Worm (Caenorhabditis elegans): Measurements from ENCODE around the gene npr-9.

The npr-9 gene

ce11 chrX:11307056-11307455, 22.5 kb upstream of the npr-9 start, which contains the start of gene vhl-1:
TSS of gene vhl-1 (plus strand) at chrX:11307356.
- no peak for TF ChIP-seq cog-1 (tag; optimal IDR thresholded peaks at IDR 0.05)
- no peak for TF ChIP-seq ztf-23 (GFP tag; IDR thresholded peaks at IDR 0.05)
- TF ChIP-seq ref-1 (GFP tag; conservative IDR thresholded peaks at IDR 0.05), result no peak
- TF ChIP-seq ztf-29 (GFP tag; IDR thresholded peaks at IDR 0.05), result no peak
- no peak for TF ChIP-seq T22C8.4 (GFP tag; IDR thresholded peaks at IDR 0.05)
- TF ChIP-seq flt-1 (GFP tag; IDR thresholded peaks at IDR 0.05), result no peak
- no peak for TF ChIP-seq klf-2 (GFP tag; conservative IDR thresholded peaks at IDR 0.05)
- no peak for TF ChIP-seq med-1 (GFP tag; optimal IDR thresholded peaks at IDR 0.05; ENCODE audit: insufficient read depth)
- TF ChIP-seq tab-1 (GFP tag; IDR thresholded peaks at IDR 0.05), result no peak

DNA sequence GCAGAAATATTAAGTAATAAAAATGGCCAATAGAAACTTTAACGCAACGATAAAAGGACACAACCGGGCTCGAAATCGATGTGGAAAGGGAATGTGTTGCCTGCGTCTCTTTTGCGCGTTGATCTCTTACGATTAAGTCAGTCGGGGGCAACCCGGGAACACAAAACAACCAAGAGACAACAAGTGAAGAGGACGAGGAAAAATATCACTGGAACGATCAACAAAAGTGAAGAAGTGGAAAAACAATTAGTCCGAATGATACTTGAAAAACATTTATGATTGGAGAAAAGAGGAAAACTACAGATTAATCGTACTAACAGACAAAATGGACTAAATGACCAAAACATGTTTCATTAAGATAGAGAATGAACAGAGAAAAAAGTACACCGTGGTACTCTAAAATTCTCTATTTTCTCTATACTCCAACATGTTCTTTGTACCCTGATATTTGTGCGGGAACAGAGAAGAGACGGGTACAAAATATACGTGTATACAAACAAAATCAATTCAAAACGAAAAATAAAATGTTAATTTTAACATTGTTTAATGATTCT, 19.2 kb upstream of the npr-9 start, which contains the start of gene F08G12.5:
TSS of gene F08G12.5 (minus strand) at position 1 of the 554 bp plus-strand sequence.
- no peak for TF ChIP-seq med-1 (GFP tag; optimal IDR thresholded peaks at IDR 0.05; ENCODE audit: insufficient read depth)
- TF ChIP-seq ztf-29 (GFP tag; IDR thresholded peaks at IDR 0.05), result no peak

DNA sequence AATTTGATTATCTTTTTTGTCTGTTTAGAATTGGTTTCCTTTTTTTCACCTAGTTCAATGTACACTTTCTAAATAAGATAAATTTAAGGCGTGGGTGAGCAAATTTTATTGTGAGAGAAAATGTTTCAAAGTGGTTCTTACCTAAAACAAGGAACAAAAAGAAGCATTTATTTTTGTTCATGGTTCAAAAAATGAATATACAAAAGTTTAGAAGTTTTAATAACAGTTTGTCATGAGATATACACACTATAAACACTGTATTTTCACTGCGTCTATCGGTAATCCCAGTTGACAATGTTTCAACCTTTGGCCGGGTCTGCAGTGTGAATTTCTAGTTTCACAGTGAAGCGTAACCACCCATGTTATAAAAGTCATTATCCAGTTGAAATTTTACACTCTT, 14.1 kb upstream of the npr-9 start, which contains the start of gene F08G12.11:
TSS of gene F08G12.11 (minus strand) at position 181 of the 400 bp plus-strand sequence.
- TF ChIP-seq ztf-23 (GFP tag; IDR thresholded peaks at IDR 0.05), result no peak
- no peak for TF ChIP-seq ref-1 (GFP tag; conservative IDR thresholded peaks at IDR 0.05)
- TF ChIP-seq med-1 (GFP tag; optimal IDR thresholded peaks at IDR 0.05; ENCODE audit: insufficient read depth), result no peak
- TF ChIP-seq klf-2 (GFP tag; conservative IDR thresholded peaks at IDR 0.05), result no peak
- TF ChIP-seq flt-1 (GFP tag; IDR thresholded peaks at IDR 0.05), result no peak
- no peak for TF ChIP-seq ztf-29 (GFP tag; IDR thresholded peaks at IDR 0.05)
- no peak for TF ChIP-seq T22C8.4 (GFP tag; IDR thresholded peaks at IDR 0.05)
- no peak for TF ChIP-seq cog-1 (tag; optimal IDR thresholded peaks at IDR 0.05)
- no peak for TF ChIP-seq tab-1 (GFP tag; IDR thresholded peaks at IDR 0.05)

DNA sequence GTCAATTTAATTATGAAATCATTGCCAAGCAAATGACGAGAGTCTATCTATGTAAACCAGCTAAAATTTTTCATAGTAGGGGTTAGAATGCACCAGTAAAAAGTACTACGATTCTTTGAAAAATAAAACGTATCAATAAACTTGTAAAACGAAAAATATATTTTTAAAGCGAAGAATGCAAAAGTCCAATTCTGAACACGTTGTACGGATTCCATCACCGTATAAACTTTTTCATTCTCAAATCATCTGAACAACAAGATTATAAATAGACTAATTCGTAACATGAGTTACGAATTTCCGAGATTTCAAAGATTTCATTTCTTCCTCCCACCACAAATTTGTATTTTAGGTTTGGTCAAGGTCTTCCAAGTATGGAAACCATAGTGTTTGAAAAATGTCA, 12.8 kb upstream of the npr-9 start, which contains the start of gene nlp-57:
TSS of gene nlp-57 (plus strand) at position 301 of the 400 bp plus-strand sequence.
- TF ChIP-seq klf-2 (GFP tag; conservative IDR thresholded peaks at IDR 0.05) (no peak), tab-1 (GFP tag; IDR thresholded peaks at IDR 0.05) (no peak), ztf-29 (GFP tag; IDR thresholded peaks at IDR 0.05) (no peak), ztf-23 (GFP tag; IDR thresholded peaks at IDR 0.05) (no peak), ref-1 (GFP tag; conservative IDR thresholded peaks at IDR 0.05) (no peak), T22C8.4 (GFP tag; IDR thresholded peaks at IDR 0.05) (no peak), med-1 (GFP tag; optimal IDR thresholded peaks at IDR 0.05; ENCODE audit: insufficient read depth) (no peak), flt-1 (GFP tag; IDR thresholded peaks at IDR 0.05) (no peak), cog-1 (tag; optimal IDR thresholded peaks at IDR 0.05) (no peak)

ce11 chrX:11317939-11318338, 11.6 kb upstream of the npr-9 start, which contains the start of gene hizr-1:
TSS of gene hizr-1 (plus strand) at chrX:11318278.
- TF ChIP-seq flt-1 (GFP tag; IDR thresholded peaks at IDR 0.05), result no peak
- TF ChIP-seq cog-1 (tag; optimal IDR thresholded peaks at IDR 0.05), result no peak
- no peak for TF ChIP-seq ref-1 (GFP tag; conservative IDR thresholded peaks at IDR 0.05)
- TF ChIP-seq T22C8.4 (GFP tag; IDR thresholded peaks at IDR 0.05), result no peak
- TF ChIP-seq ztf-29 (GFP tag; IDR thresholded peaks at IDR 0.05), result no peak
- TF ChIP-seq tab-1 (GFP tag; IDR thresholded peaks at IDR 0.05), result no peak
- no peak for TF ChIP-seq ztf-23 (GFP tag; IDR thresholded peaks at IDR 0.05)
- no peak for TF ChIP-seq med-1 (GFP tag; optimal IDR thresholded peaks at IDR 0.05; ENCODE audit: insufficient read depth)
- no peak for TF ChIP-seq klf-2 (GFP tag; conservative IDR thresholded peaks at IDR 0.05)

- TF ChIP-seq cog-1 (tag; optimal IDR thresholded peaks at IDR 0.05) (no peak), flt-1 (GFP tag; IDR thresholded peaks at IDR 0.05) (no peak), tab-1 (GFP tag; IDR thresholded peaks at IDR 0.05) (no peak), ztf-29 (GFP tag; IDR thresholded peaks at IDR 0.05) (no peak), T22C8.4 (GFP tag; IDR thresholded peaks at IDR 0.05) (no peak), ztf-23 (GFP tag; IDR thresholded peaks at IDR 0.05) (no peak), klf-2 (GFP tag; conservative IDR thresholded peaks at IDR 0.05) (no peak), ref-1 (GFP tag; conservative IDR thresholded peaks at IDR 0.05) (no peak), med-1 (GFP tag; optimal IDR thresholded peaks at IDR 0.05; ENCODE audit: insufficient read depth) (no peak)
Observed at ce11 chrX:11323225-11323624, 6.3 kb upstream of the npr-9 start.

DNA sequence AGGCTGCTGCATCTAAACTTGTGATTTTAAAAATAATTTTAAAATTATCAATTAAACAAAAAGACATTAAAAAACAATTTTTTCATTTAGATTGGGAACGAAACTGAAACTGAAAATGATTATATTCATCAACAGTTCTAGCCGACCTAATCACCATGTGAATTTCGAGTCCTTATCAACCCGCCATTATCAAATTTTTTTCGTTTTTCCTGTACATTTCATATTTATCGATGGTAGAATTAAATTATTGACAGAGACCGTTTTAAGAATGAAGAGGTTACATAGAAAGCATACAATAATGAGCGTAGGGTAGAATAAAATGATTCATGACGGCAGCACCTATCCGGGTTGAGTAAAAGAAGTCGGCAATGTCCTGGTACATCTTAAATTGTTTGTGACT, 5.3 kb upstream of the npr-9 start, which contains the start of gene asm-2:
TSS of gene asm-2 (minus strand) at position 12 of the 400 bp plus-strand sequence.
- no peak for TF ChIP-seq flt-1 (GFP tag; IDR thresholded peaks at IDR 0.05)
- TF ChIP-seq tab-1 (GFP tag; IDR thresholded peaks at IDR 0.05), result no peak
- no peak for TF ChIP-seq ztf-29 (GFP tag; IDR thresholded peaks at IDR 0.05)
- TF ChIP-seq cog-1 (tag; optimal IDR thresholded peaks at IDR 0.05), result no peak
- no peak for TF ChIP-seq T22C8.4 (GFP tag; IDR thresholded peaks at IDR 0.05)
- TF ChIP-seq klf-2 (GFP tag; conservative IDR thresholded peaks at IDR 0.05), result no peak
- TF ChIP-seq ztf-23 (GFP tag; IDR thresholded peaks at IDR 0.05), result no peak
- TF ChIP-seq med-1 (GFP tag; optimal IDR thresholded peaks at IDR 0.05; ENCODE audit: insufficient read depth), result no peak
- TF ChIP-seq ref-1 (GFP tag; conservative IDR thresholded peaks at IDR 0.05), result no peak

DNA sequence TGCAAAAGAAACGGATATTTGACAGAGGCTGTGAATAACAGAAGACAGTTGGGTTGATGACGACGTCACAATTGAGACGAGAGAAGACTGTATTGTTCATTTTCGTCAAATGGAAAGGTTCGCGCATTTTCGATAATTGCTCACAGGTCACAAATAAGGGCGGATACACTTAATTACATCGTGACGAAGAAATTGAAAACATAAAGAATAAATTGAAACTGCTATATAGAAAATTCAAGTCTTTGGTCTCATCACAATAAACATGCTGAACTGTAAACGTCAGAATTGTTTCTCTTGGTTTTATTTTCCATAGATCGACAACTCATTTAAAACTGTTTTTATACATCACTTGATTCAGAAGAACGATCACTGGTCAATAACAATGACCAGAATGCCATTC, 2.7 kb upstream of the npr-9 start, which contains the start of gene ZK455.5:
TSS of gene ZK455.5 (minus strand) at position 101 of the 400 bp plus-strand sequence.
- TF ChIP-seq ref-1 (GFP tag; conservative IDR thresholded peaks at IDR 0.05) (no peak), ztf-29 (GFP tag; IDR thresholded peaks at IDR 0.05) (no peak), ztf-23 (GFP tag; IDR thresholded peaks at IDR 0.05) (no peak), med-1 (GFP tag; optimal IDR thresholded peaks at IDR 0.05; ENCODE audit: insufficient read depth) (no peak), T22C8.4 (GFP tag; IDR thresholded peaks at IDR 0.05) (no peak), klf-2 (GFP tag; conservative IDR thresholded peaks at IDR 0.05) (no peak), cog-1 (tag; optimal IDR thresholded peaks at IDR 0.05) (no peak), tab-1 (GFP tag; IDR thresholded peaks at IDR 0.05) (no peak), flt-1 (GFP tag; IDR thresholded peaks at IDR 0.05) (no peak)

ce11 chrX:11328710-11329109, 814 bp upstream of the npr-9 start:
- TF ChIP-seq med-1 (GFP tag; optimal IDR thresholded peaks at IDR 0.05; ENCODE audit: insufficient read depth) (no peak), ztf-29 (GFP tag; IDR thresholded peaks at IDR 0.05) (no peak), klf-2 (GFP tag; conservative IDR thresholded peaks at IDR 0.05) (no peak), flt-1 (GFP tag; IDR thresholded peaks at IDR 0.05) (no peak), cog-1 (tag; optimal IDR thresholded peaks at IDR 0.05) (no peak), ztf-23 (GFP tag; IDR thresholded peaks at IDR 0.05) (no peak), ref-1 (GFP tag; conservative IDR thresholded peaks at IDR 0.05) (no peak), T22C8.4 (GFP tag; IDR thresholded peaks at IDR 0.05) (no peak), tab-1 (GFP tag; IDR thresholded peaks at IDR 0.05) (no peak)
